Worm (Caenorhabditis elegans): Measurements from ENCODE around the gene his-73.

Gene his-73

ce11 chrII:13156071-13156470 is 27.4 kb upstream of the his-73 start:
- no peak for TF ChIP-seq ceh-36 (tag; optimal IDR thresholded peaks at IDR 0.05)
- TF ChIP-seq scrt-1 (GFP tag; IDR thresholded peaks at IDR 0.05), result no peak
- TF ChIP-seq hnd-1 (tag; optimal IDR thresholded peaks at IDR 0.05), result no peak
- TF ChIP-seq B0310.2 (tag; optimal IDR thresholded peaks at IDR 0.05), result no peak
- no peak for TF ChIP-seq ceh-13 (GFP tag; optimal IDR thresholded peaks at IDR 0.05)
- TF ChIP-seq tra-4 (tag; optimal IDR thresholded peaks at IDR 0.05), result no peak
- no peak for TF ChIP-seq hmbx-1 (tag; optimal IDR thresholded peaks at IDR 0.05)
- TF ChIP-seq flt-1 (GFP tag; IDR thresholded peaks at IDR 0.05), result no peak
- TF ChIP-seq ama-1 (optimal IDR thresholded peaks at IDR 0.05), result no peak
- TF ChIP-seq hmg-4 (GFP tag; optimal IDR thresholded peaks at IDR 0.05), result no peak
- TF ChIP-seq aly-1 (tag; optimal IDR thresholded peaks at IDR 0.05), result no peak
- no peak for TF ChIP-seq sea-1 (GFP tag; conservative IDR thresholded peaks at IDR 0.05)
- TF ChIP-seq tbx-37 (GFP tag; conservative IDR thresholded peaks at IDR 0.05), result no peak
- TF ChIP-seq tbx-11 (GFP tag; IDR thresholded peaks at IDR 0.05), result no peak
- TF ChIP-seq ets-7 (tag; optimal IDR thresholded peaks at IDR 0.05), result no peak
- no peak for TF ChIP-seq F13C5.2 (tag; optimal IDR thresholded peaks at IDR 0.05)

ce11 chrII:13156971-13157370 is 26.5 kb upstream of the his-73 start, which contains the start of the genes hpr-17 and F32A11.1:
Gene hpr-17 (minus strand): TSS chrII:13157047.
Gene F32A11.1 (plus strand): TSS chrII:13157329.
- TF ChIP-seq pes-1 (GFP tag; IDR thresholded peaks at IDR 0.05) (0 out of 2 replicates have a peak, but pooled peaks have one; percentile 23), ceh-36 (tag; optimal IDR thresholded peaks at IDR 0.05) (no peak)

- TF ChIP-seq scrt-1 (GFP tag; IDR thresholded peaks at IDR 0.05), result no peak
- TF ChIP-seq ets-7 (tag; optimal IDR thresholded peaks at IDR 0.05), result no peak
- TF ChIP-seq hmbx-1 (tag; optimal IDR thresholded peaks at IDR 0.05), result no peak
- no peak for TF ChIP-seq tbx-37 (GFP tag; conservative IDR thresholded peaks at IDR 0.05)
- TF ChIP-seq tra-4 (tag; optimal IDR thresholded peaks at IDR 0.05), result no peak
- no peak for TF ChIP-seq ama-1 (optimal IDR thresholded peaks at IDR 0.05)
- no peak for TF ChIP-seq hmg-4 (GFP tag; optimal IDR thresholded peaks at IDR 0.05)
- TF ChIP-seq B0310.2 (tag; optimal IDR thresholded peaks at IDR 0.05), result no peak
- no peak for TF ChIP-seq ceh-36 (tag; optimal IDR thresholded peaks at IDR 0.05)
- TF ChIP-seq hnd-1 (tag; optimal IDR thresholded peaks at IDR 0.05), result no peak
- no peak for TF ChIP-seq pes-1 (GFP tag; IDR thresholded peaks at IDR 0.05)
- TF ChIP-seq tbx-11 (GFP tag; IDR thresholded peaks at IDR 0.05), result no peak
- TF ChIP-seq F13C5.2 (tag; optimal IDR thresholded peaks at IDR 0.05), result no peak
Observed at ce11 chrII:13159869-13160268, 23.6 kb upstream of the his-73 start.

- TF ChIP-seq tbx-37 (GFP tag; conservative IDR thresholded peaks at IDR 0.05) (no peak), pes-1 (GFP tag; IDR thresholded peaks at IDR 0.05) (no peak), F13C5.2 (tag; optimal IDR thresholded peaks at IDR 0.05) (no peak), ceh-36 (tag; optimal IDR thresholded peaks at IDR 0.05) (no peak), sea-1 (GFP tag; conservative IDR thresholded peaks at IDR 0.05) (no peak), tra-4 (tag; optimal IDR thresholded peaks at IDR 0.05) (no peak), ceh-13 (GFP tag; optimal IDR thresholded peaks at IDR 0.05) (no peak), scrt-1 (GFP tag; IDR thresholded peaks at IDR 0.05) (no peak), flt-1 (GFP tag; IDR thresholded peaks at IDR 0.05) (no peak), B0310.2 (tag; optimal IDR thresholded peaks at IDR 0.05) (no peak), hmbx-1 (tag; optimal IDR thresholded peaks at IDR 0.05) (no peak), aly-1 (tag; optimal IDR thresholded peaks at IDR 0.05) (no peak), hmg-4 (GFP tag; optimal IDR thresholded peaks at IDR 0.05) (no peak), tbx-11 (GFP tag; IDR thresholded peaks at IDR 0.05) (no peak), ets-7 (tag; optimal IDR thresholded peaks at IDR 0.05) (no peak), hnd-1 (tag; optimal IDR thresholded peaks at IDR 0.05) (no peak), ama-1 (optimal IDR thresholded peaks at IDR 0.05) (no peak)
Observed at ce11 chrII:13163009-13163408, 20.5 kb upstream of the his-73 start.

ce11 chrII:13164062-13164461 is 19.4 kb upstream of the his-73 start:
- TF ChIP-seq ama-1 (optimal IDR thresholded peaks at IDR 0.05) (no peak), flt-1 (GFP tag; IDR thresholded peaks at IDR 0.05) (no peak), ets-7 (tag; optimal IDR thresholded peaks at IDR 0.05) (no peak), tra-4 (tag; optimal IDR thresholded peaks at IDR 0.05) (no peak), ceh-36 (tag; optimal IDR thresholded peaks at IDR 0.05) (no peak), scrt-1 (GFP tag; IDR thresholded peaks at IDR 0.05) (no peak), hnd-1 (tag; optimal IDR thresholded peaks at IDR 0.05) (no peak), tbx-37 (GFP tag; conservative IDR thresholded peaks at IDR 0.05) (no peak), hmg-4 (GFP tag; optimal IDR thresholded peaks at IDR 0.05) (no peak), F13C5.2 (tag; optimal IDR thresholded peaks at IDR 0.05) (no peak), B0310.2 (tag; optimal IDR thresholded peaks at IDR 0.05) (no peak), tbx-11 (GFP tag; IDR thresholded peaks at IDR 0.05) (no peak), ceh-13 (GFP tag; optimal IDR thresholded peaks at IDR 0.05) (no peak), hmbx-1 (tag; optimal IDR thresholded peaks at IDR 0.05) (no peak), aly-1 (tag; optimal IDR thresholded peaks at IDR 0.05) (no peak), sea-1 (GFP tag; conservative IDR thresholded peaks at IDR 0.05) (no peak), pes-1 (GFP tag; IDR thresholded peaks at IDR 0.05) (no peak)

ce11 chrII:13165683-13166259 is 17.7 kb upstream of the his-73 start, which contains the start of gene moe-3:
Gene moe-3 (minus strand): TSS chrII:13165733.
- TF ChIP-seq ets-7 (tag; optimal IDR thresholded peaks at IDR 0.05) (no peak), ceh-36 (tag; optimal IDR thresholded peaks at IDR 0.05) (no peak), B0310.2 (tag; optimal IDR thresholded peaks at IDR 0.05) (no peak), flt-1 (GFP tag; IDR thresholded peaks at IDR 0.05) (no peak), ceh-13 (GFP tag; optimal IDR thresholded peaks at IDR 0.05) (no peak), hmg-4 (GFP tag; optimal IDR thresholded peaks at IDR 0.05) (no peak), tbx-37 (GFP tag; conservative IDR thresholded peaks at IDR 0.05) (no peak), tbx-11 (GFP tag; IDR thresholded peaks at IDR 0.05) (no peak), sea-1 (GFP tag; conservative IDR thresholded peaks at IDR 0.05) (no peak), F13C5.2 (tag; optimal IDR thresholded peaks at IDR 0.05) (no peak), hmbx-1 (tag; optimal IDR thresholded peaks at IDR 0.05) (no peak), pes-1 (GFP tag; IDR thresholded peaks at IDR 0.05) (no peak), hnd-1 (tag; optimal IDR thresholded peaks at IDR 0.05) (no peak), aly-1 (tag; optimal IDR thresholded peaks at IDR 0.05) (no peak)

- TF ChIP-seq hnd-1 (tag; optimal IDR thresholded peaks at IDR 0.05) (no peak), flt-1 (GFP tag; IDR thresholded peaks at IDR 0.05) (no peak), hmbx-1 (tag; optimal IDR thresholded peaks at IDR 0.05) (no peak), ceh-13 (GFP tag; optimal IDR thresholded peaks at IDR 0.05) (no peak), pes-1 (GFP tag; IDR thresholded peaks at IDR 0.05) (no peak), tra-4 (tag; optimal IDR thresholded peaks at IDR 0.05) (no peak), F13C5.2 (tag; optimal IDR thresholded peaks at IDR 0.05) (no peak), tbx-37 (GFP tag; conservative IDR thresholded peaks at IDR 0.05) (no peak), tbx-11 (GFP tag; IDR thresholded peaks at IDR 0.05) (no peak), scrt-1 (GFP tag; IDR thresholded peaks at IDR 0.05) (no peak), aly-1 (tag; optimal IDR thresholded peaks at IDR 0.05) (no peak), B0310.2 (tag; optimal IDR thresholded peaks at IDR 0.05) (no peak)
Observed at ce11 chrII:13167493-13167892, 16.0 kb upstream of the his-73 start.

Data from whole organism, early embryonic.